Worm (Caenorhabditis elegans): Measurements from ENCODE around the gene C25E10.7.

The C25E10.7 gene

DNA sequence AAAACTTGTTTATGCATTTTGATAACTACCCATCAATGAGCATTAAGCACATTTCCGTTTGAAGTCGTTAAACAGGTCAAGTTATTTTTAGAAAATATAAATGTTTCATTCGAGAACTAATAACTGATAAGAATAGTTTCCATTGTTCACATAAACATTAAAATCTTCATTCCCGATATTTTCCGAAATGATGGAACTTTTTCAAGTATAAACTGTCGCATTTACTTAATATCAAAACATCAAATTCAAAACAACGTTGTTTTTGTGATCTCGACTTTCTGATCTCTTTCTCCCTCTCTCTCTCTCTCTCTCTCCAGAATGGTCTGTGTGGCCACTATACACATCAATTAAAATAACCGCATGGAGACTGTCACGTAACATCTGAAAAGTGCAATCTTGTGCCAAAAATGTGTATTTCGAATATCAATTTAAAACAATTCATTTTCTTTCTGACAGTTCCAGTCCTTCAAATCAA, 23.4 kb upstream of the C25E10.7 start:
- TF ChIP-seq aha-1 (tag) (peak; percentile 96), Y105C5A.15 (GFP tag; IDR thresholded peaks at IDR 0.05) (no peak), nhr-48 (tag; optimal IDR thresholded peaks at IDR 0.05) (peak; percentile 31), spr-3 (GFP tag; optimal IDR thresholded peaks at IDR 0.05) (no peak), php-3 (GFP tag; IDR thresholded peaks at IDR 0.05) (peak; percentile 76), dmd-8 (GFP tag; IDR thresholded peaks at IDR 0.05) (no peak), Y5F2A.4 (GFP tag; optimal IDR thresholded peaks at IDR 0.05) (no peak), nhr-77 (tag; optimal IDR thresholded peaks at IDR 0.05) (peak; percentile 87), pha-4 (GFP tag; IDR thresholded peaks at IDR 0.05) (0 out of 2 replicates have a peak, but pooled peaks have one; percentile 6), pha-4 (tag; optimal IDR thresholded peaks at IDR 0.05) (no peak), ztf-7 (tag; optimal IDR thresholded peaks at IDR 0.05) (no peak), hlh-30 (tag; optimal IDR thresholded peaks at IDR 0.05; ENCODE audit: insufficient read depth) (peak; percentile 53), dmd-6 (GFP tag; IDR thresholded peaks at IDR 0.05) (peak; percentile 34; the same call in 1 of the 2 replicates), lin-1 (GFP tag; IDR thresholded peaks at IDR 0.05) (no peak), nhr-28 (tag; optimal IDR thresholded peaks at IDR 0.05) (peak; percentile 68), tra-1 (GFP tag; IDR thresholded peaks at IDR 0.05) (no peak), snpc-1.2 (GFP tag; IDR thresholded peaks at IDR 0.05) (no peak), snpc-4 (tag; optimal IDR thresholded peaks at IDR 0.05) (no peak), nhr-25 (tag; optimal IDR thresholded peaks at IDR 0.05; ENCODE audit: borderline replicate concordance, insufficient read depth) (no peak), unc-62 (GFP tag; optimal IDR thresholded peaks at IDR 0.05 in 1 of 2) (peak in 1 of 2 experiments; percentile 66), unc-62 (tag; optimal IDR thresholded peaks at IDR 0.05) (no peak), daf-16 (GFP tag; optimal IDR thresholded peaks at IDR 0.05) (no peak), daf-16 (tag; optimal IDR thresholded peaks at IDR 0.05) (peak; percentile 95), F37D6.2 (tag; optimal IDR thresholded peaks at IDR 0.05) (no peak), jun-1 (tag; optimal IDR thresholded peaks at IDR 0.05) (no peak), fos-1 (tag; optimal IDR thresholded peaks at IDR 0.05) (peak; percentile 80), ceh-20 (GFP tag; IDR thresholded peaks at IDR 0.05) (no peak), mep-1 (tag; optimal IDR thresholded peaks at IDR 0.05) (peak; percentile 59), lsy-2 (tag; optimal IDR thresholded peaks at IDR 0.05) (peak; percentile 16 to 27), mdl-1 (tag; optimal IDR thresholded peaks at IDR 0.05) (peak in 1 of 2 experiments; percentile 49), dmd-9 (GFP tag; IDR thresholded peaks at IDR 0.05) (no peak), unc-39 (tag; optimal IDR thresholded peaks at IDR 0.05) (no peak), hif-1 (tag; optimal IDR thresholded peaks at IDR 0.05) (peak in 1 of 2 experiments; percentile 40), zfp-3 (GFP tag; conservative IDR thresholded peaks at IDR 0.05) (peak; percentile 4; the same call in 1 of the 2 replicates), dve-1 (tag; optimal IDR thresholded peaks at IDR 0.05; ENCODE audit: insufficient read depth) (peak; percentile 68), zip-11 (GFP tag; IDR thresholded peaks at IDR 0.05) (no peak), nhr-10 (tag; optimal IDR thresholded peaks at IDR 0.05) (peak; percentile 41), hlh-11 (tag; optimal IDR thresholded peaks at IDR 0.05) (peak; percentile 66)

DNA sequence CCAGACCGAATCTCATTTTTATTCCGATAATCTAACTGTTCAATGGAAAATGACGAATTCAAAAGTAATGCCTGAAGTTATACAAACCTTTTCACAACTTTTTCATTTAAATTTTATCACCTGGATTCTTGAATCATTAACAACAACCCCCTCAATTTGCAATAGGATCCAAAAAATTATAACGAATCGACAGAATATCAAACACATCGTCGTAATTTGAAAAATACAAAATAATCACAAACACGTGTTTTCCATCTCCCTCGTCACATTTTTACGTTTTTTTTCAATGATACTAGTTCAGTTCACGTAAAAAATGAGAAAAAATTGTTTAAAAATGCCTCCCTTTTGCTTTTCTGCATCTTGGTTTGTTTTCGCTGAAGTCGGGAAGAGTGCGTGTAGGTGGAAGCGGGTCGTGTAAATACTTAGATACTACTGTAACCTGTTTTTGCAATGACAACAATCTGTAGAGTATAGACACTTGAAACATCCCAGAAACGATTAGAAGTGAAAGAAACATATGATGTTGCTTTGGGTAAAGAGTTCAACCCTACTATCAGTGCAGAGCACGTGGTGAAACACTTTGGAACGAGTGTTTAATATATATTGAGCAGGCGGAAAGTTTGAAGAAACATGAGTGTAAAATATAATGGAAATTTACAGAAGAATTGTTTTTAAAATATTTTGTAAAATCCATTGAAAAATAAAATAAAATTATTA, 22.5 kb upstream of the C25E10.7 start, which contains the start of gene oac-50:
TSS of gene oac-50 (minus strand) at position 219 of the 717 bp plus-strand sequence.
- TF ChIP-seq nhr-10 (tag; optimal IDR thresholded peaks at IDR 0.05), result no peak
- TF ChIP-seq nhr-42 (GFP tag; IDR thresholded peaks at IDR 0.05), result no peak
- peak; percentile 28; the same call in 1 of the 2 replicates for TF ChIP-seq dmd-6 (GFP tag; IDR thresholded peaks at IDR 0.05)
- peak; percentile 46 for TF ChIP-seq dve-1 (tag; optimal IDR thresholded peaks at IDR 0.05; ENCODE audit: insufficient read depth)
- TF ChIP-seq daf-16 (GFP tag; optimal IDR thresholded peaks at IDR 0.05), result no peak
- TF ChIP-seq daf-16 (tag; optimal IDR thresholded peaks at IDR 0.05), result peak; percentile 39
- TF ChIP-seq nhr-41 (GFP tag; IDR thresholded peaks at IDR 0.05), result no peak
- TF ChIP-seq hlh-30 (tag; optimal IDR thresholded peaks at IDR 0.05; ENCODE audit: insufficient read depth), result peak; percentile 31
- peak in 1 of 2 experiments; percentile 96 for TF ChIP-seq unc-62 (GFP tag; optimal IDR thresholded peaks at IDR 0.05 in 1 of 2)
- no peak for TF ChIP-seq unc-62 (tag; optimal IDR thresholded peaks at IDR 0.05)
- no peak for TF ChIP-seq snpc-4 (tag; optimal IDR thresholded peaks at IDR 0.05)

All from whole organism, L4 larva.